Fruit fly (Drosophila melanogaster): ENCODE measurements around the gene RpL27.
A peak's percentile ranks its signal among the peaks of the same experiment; 100 is the strongest.

RpL27 gene

DNA sequence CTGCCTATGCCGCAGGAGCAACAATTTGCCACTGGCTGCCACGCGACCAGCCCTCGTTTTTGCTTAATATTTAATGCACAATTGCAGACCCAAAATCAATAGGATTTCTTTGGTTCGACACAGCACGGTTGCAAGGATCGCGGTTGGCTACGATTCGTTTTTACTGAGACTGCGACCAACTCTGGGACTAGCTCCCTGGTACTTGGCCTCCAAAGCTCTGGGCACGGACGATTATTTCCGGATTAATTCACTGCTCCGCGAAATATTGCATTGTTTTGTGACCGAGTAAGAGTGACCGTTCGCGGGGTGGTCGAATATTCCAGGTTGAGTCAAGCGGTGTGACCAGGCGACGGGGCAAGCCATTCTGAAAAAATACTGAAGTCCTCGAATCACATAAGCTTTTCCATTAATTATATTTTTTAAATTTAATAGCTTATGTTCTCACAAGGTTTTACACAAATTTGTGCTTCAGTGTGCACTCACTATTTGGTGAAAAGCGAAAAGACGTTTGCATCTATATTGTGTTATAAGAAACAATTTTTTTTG, 23.8 kb downstream of the RpL27 start, which contains the start of gene Tnks (continued):
- peak; percentile 14 for TF ChIP-seq stwl (tag; optimal IDR thresholded peaks at IDR 0.05)
- TF ChIP-seq YL-1 (GFP tag; optimal IDR thresholded peaks at IDR 0.05), result peak; percentile 2
- TF ChIP-seq Dp (GFP tag; optimal IDR thresholded peaks at IDR 0.05), result peak; percentile 16
- TF ChIP-seq tap (tag; optimal IDR thresholded peaks at IDR 0.05), result no peak
- no peak for TF ChIP-seq CG8290 (GFP tag; optimal IDR thresholded peaks at IDR 0.05)
- TF ChIP-seq CG8290 (tag; optimal IDR thresholded peaks at IDR 0.05), result peak in 1 of 2 experiments; percentile 28
- peak; percentile 55 for TF ChIP-seq pzg (GFP tag; optimal IDR thresholded peaks at IDR 0.05)
- TF ChIP-seq CG4730 (GFP tag; IDR thresholded peaks at IDR 0.05), result no peak

DNA sequence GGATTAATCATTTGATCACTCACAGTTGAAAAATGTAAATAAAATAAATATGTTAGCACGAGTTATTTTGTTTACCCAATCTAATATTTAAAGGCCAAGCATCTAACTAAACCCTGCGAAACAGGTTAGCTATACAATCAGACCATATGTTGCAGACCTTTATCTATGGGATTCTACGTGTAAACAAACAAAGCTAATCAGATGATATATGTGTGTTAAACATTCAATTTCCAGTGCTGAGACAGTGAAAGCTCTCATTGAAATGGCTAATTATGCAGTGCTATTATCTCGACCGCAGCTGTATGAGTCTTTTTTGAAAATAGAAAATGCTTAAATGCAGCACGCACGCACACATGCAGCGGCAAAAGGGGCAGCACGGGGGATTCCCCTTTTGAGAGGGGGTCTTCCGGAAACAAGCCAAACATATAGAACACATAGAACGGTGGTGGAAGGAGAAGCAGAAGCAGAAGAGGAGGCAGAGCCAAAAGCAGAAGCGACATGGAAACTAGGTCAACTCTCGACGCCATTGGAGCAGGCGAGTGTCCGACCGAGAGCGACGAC, 24.9 kb downstream of the RpL27 start:
- peak; percentile 16; the same call in 1 of the 2 replicates for TF ChIP-seq Drgx (GFP tag; IDR thresholded peaks at IDR 0.05)
- no peak for TF ChIP-seq ro (GFP tag; IDR thresholded peaks at IDR 0.05)
- peak; percentile 50; the same call in 1 of the 3 replicates for TF ChIP-seq ci (GFP tag; IDR thresholded peaks at IDR 0.05)
- peak; percentile 9 for TF ChIP-seq CG18262 (tag; optimal IDR thresholded peaks at IDR 0.05)
- peak; percentile 21 for TF ChIP-seq CG1603 (tag; optimal IDR thresholded peaks at IDR 0.05)
- TF ChIP-seq CG43689 (GFP tag; IDR thresholded peaks at IDR 0.05), result no peak
- no peak for TF ChIP-seq CG11723 (GFP tag; optimal IDR thresholded peaks at IDR 0.05)
- TF ChIP-seq aop (GFP tag; IDR thresholded peaks at IDR 0.05), result peak; percentile 75
- TF ChIP-seq CG17359 (tag; optimal IDR thresholded peaks at IDR 0.05), result peak; percentile 16
- TF ChIP-seq CG8388 (GFP tag; optimal IDR thresholded peaks at IDR 0.05), result no peak
- peak; percentile 4 for TF ChIP-seq CG15601 (tag; optimal IDR thresholded peaks at IDR 0.05)
- peak; percentile 23 for TF ChIP-seq CG12391 (tag; optimal IDR thresholded peaks at IDR 0.05)
- TF ChIP-seq peb (GFP tag; IDR thresholded peaks at IDR 0.05), result no peak
- no peak for TF ChIP-seq pzg (GFP tag; optimal IDR thresholded peaks at IDR 0.05)
- TF ChIP-seq CG13296 (GFP tag; optimal IDR thresholded peaks at IDR 0.05), result no peak
- TF ChIP-seq cg (GFP tag; optimal IDR thresholded peaks at IDR 0.05), result peak; percentile 35
- peak; percentile 9; the same call in 1 of the 2 replicates for TF ChIP-seq CG14014 (GFP tag; IDR thresholded peaks at IDR 0.05)
- peak; percentile 10 for TF ChIP-seq Ssrp (tag; optimal IDR thresholded peaks at IDR 0.05)
- peak; percentile 56 for TF ChIP-seq Vsx1 (GFP tag; optimal IDR thresholded peaks at IDR 0.05)
- TF ChIP-seq Ets65A (GFP tag), result peak; percentile 66
- TF ChIP-seq sens (GFP tag), result peak; percentile 71
- TF ChIP-seq CG17361 (GFP tag; IDR thresholded peaks at IDR 0.05), result 0 out of 3 replicates have a peak, but pooled peaks have one; percentile 20
- peak; percentile 19 for TF ChIP-seq Asciz (GFP tag; optimal IDR thresholded peaks at IDR 0.05)
- peak; percentile 13 for TF ChIP-seq CG11504 (tag; optimal IDR thresholded peaks at IDR 0.05)
- TF ChIP-seq chinmo (GFP tag; IDR thresholded peaks at IDR 0.05; ENCODE audit: partially characterized antibody), result 0 out of 4 replicates have a peak, but pooled peaks have one; percentile 45
- peak; percentile 86 for TF ChIP-seq z (GFP tag; IDR thresholded peaks at IDR 0.05)
- TF ChIP-seq gem (tag; optimal IDR thresholded peaks at IDR 0.05), result peak; percentile 2
- TF ChIP-seq toy (GFP tag; IDR thresholded peaks at IDR 0.05), result no peak
- TF ChIP-seq Blimp-1 (GFP tag; optimal IDR thresholded peaks at IDR 0.05), result peak; percentile 25
- peak; percentile 87 for TF ChIP-seq crol (GFP tag; IDR thresholded peaks at IDR 0.05)
- peak; percentile 7 for TF ChIP-seq dmrt99B (tag; optimal IDR thresholded peaks at IDR 0.05)
- TF ChIP-seq Dip3 (GFP tag; optimal IDR thresholded peaks at IDR 0.05), result no peak
- 0 out of 3 replicates have a peak, but pooled peaks have one; percentile 10 for TF ChIP-seq CG11695 (GFP tag; IDR thresholded peaks at IDR 0.05)
- no peak for TF ChIP-seq CG13775 (GFP tag; optimal IDR thresholded peaks at IDR 0.05)
- peak; percentile 6 for TF ChIP-seq CG10979 (tag; optimal IDR thresholded peaks at IDR 0.05)

All from whole organism, embryonic.